Worm (Caenorhabditis elegans): ENCODE data around the gene nlp-46.

Gene nlp-46

ce11 chrV:12465399-12465798, 40.7 kb downstream of the nlp-46 start (continued):
- TF ChIP-seq lsy-2 (tag; optimal IDR thresholded peaks at IDR 0.05), result peak; percentile 55 to 84
- no peak for TF ChIP-seq nhr-11 (tag; optimal IDR thresholded peaks at IDR 0.05)
- no peak for TF ChIP-seq ceh-82 (tag; optimal IDR thresholded peaks at IDR 0.05)
- no peak for TF ChIP-seq nhr-10 (tag; optimal IDR thresholded peaks at IDR 0.05)
- no peak for TF ChIP-seq peb-1 (tag; optimal IDR thresholded peaks at IDR 0.05)
- peak; percentile 53 for TF ChIP-seq sma-3 (GFP tag; optimal IDR thresholded peaks at IDR 0.05)
- peak; percentile 59 for TF ChIP-seq ztf-4 (tag; optimal IDR thresholded peaks at IDR 0.05)
- peak; percentile 96 for TF ChIP-seq F13H6.1 (tag; optimal IDR thresholded peaks at IDR 0.05)
- TF ChIP-seq aly-2 (tag; optimal IDR thresholded peaks at IDR 0.05), result no peak

ce11 chrV:12462908-12463307, 43.2 kb downstream of the nlp-46 start, which contains the start of gene egl-10:
TSS of gene egl-10 (minus strand) at chrV:12463008.
- TF ChIP-seq lin-13 (GFP tag; optimal IDR thresholded peaks at IDR 0.05) (no peak), egl-27 (tag; optimal IDR thresholded peaks at IDR 0.05) (no peak), ztf-1 (GFP tag; conservative IDR thresholded peaks at IDR 0.05) (no peak), ztf-4 (tag; optimal IDR thresholded peaks at IDR 0.05) (no peak), elt-3 (tag; optimal IDR thresholded peaks at IDR 0.05) (no peak), C34F6.9 (tag; optimal IDR thresholded peaks at IDR 0.05) (no peak), nhr-129 (tag; optimal IDR thresholded peaks at IDR 0.05) (peak; percentile 14), skn-1 (tag; optimal IDR thresholded peaks at IDR 0.05) (no peak), nhr-12 (tag; optimal IDR thresholded peaks at IDR 0.05) (no peak), nhr-237 (tag; optimal IDR thresholded peaks at IDR 0.05) (no peak), lsy-2 (tag; optimal IDR thresholded peaks at IDR 0.05) (peak in 1 of 2 experiments; percentile 8), peb-1 (tag; optimal IDR thresholded peaks at IDR 0.05) (no peak), nhr-11 (tag; optimal IDR thresholded peaks at IDR 0.05) (no peak), mab-5 (tag; optimal IDR thresholded peaks at IDR 0.05) (no peak), sma-9 (GFP tag; optimal IDR thresholded peaks at IDR 0.05) (peak; percentile 26), sma-9 (tag; optimal IDR thresholded peaks at IDR 0.05) (no peak)

- no peak for TF ChIP-seq nhr-11 (tag; optimal IDR thresholded peaks at IDR 0.05)
- peak; percentile 38 for TF ChIP-seq unc-55 (GFP tag; optimal IDR thresholded peaks at IDR 0.05)
- TF ChIP-seq sem-4 (tag; optimal IDR thresholded peaks at IDR 0.05), result no peak
Observed at ce11 chrV:12460583-12460982, 45.5 kb downstream of the nlp-46 start.

ce11 chrV:12455695-12456094, 50.4 kb downstream of the nlp-46 start:
- TF ChIP-seq nhr-6 (tag; optimal IDR thresholded peaks at IDR 0.05), result no peak
- no peak for TF ChIP-seq elt-1 (tag; optimal IDR thresholded peaks at IDR 0.05)
- no peak for TF ChIP-seq Y55F3AM.14 (GFP tag; optimal IDR thresholded peaks at IDR 0.05)
- TF ChIP-seq nhr-237 (tag; optimal IDR thresholded peaks at IDR 0.05), result no peak
- TF ChIP-seq unc-39 (tag; optimal IDR thresholded peaks at IDR 0.05), result no peak
- TF ChIP-seq mbf-1 (tag; optimal IDR thresholded peaks at IDR 0.05), result no peak
- no peak for TF ChIP-seq nhr-77 (tag; optimal IDR thresholded peaks at IDR 0.05)

All from whole organism, L2 larva.